Fruit fly (Drosophila melanogaster): ENCODE results near the gene CG8028.

The CG8028 gene

dm6 chrX:19323835-19324133 is 43.6 kb upstream of the CG8028 start (continued):
- TF ChIP-seq Jarid2 (GFP tag; optimal IDR thresholded peaks at IDR 0.05) (peak; percentile 64), so (GFP tag; IDR thresholded peaks at IDR 0.05) (peak; percentile 85), Fer2 (tag; optimal IDR thresholded peaks at IDR 0.05) (peak; percentile 36), ATbp (GFP tag; optimal IDR thresholded peaks at IDR 0.05) (peak; percentile 77), Deaf1 (tag; optimal IDR thresholded peaks at IDR 0.05) (peak; percentile 70), CG10979 (tag; optimal IDR thresholded peaks at IDR 0.05) (peak; percentile 78), CG7271 (tag; optimal IDR thresholded peaks at IDR 0.05) (no peak), Scr (GFP tag; IDR thresholded peaks at IDR 0.05; ENCODE audit: partially characterized antibody) (no peak), kni (GFP tag; optimal IDR thresholded peaks at IDR 0.05) (no peak), HLH54F (GFP tag; optimal IDR thresholded peaks at IDR 0.05) (peak; percentile 78), CG8359 (GFP tag; optimal IDR thresholded peaks at IDR 0.05; ENCODE audit: borderline replicate concordance) (peak; percentile 35), usp (GFP tag; optimal IDR thresholded peaks at IDR 0.05) (no peak), pan (optimal IDR thresholded peaks at IDR 0.05) (no peak), pan (GFP tag; optimal IDR thresholded peaks at IDR 0.05 in 1 of 2, IDR thresholded peaks at IDR 0.05 in 1 of 2) (peak in 1 of 2 experiments; percentile 80), CG6854 (GFP tag; optimal IDR thresholded peaks at IDR 0.05) (peak; percentile 63), Six4 (GFP tag; optimal IDR thresholded peaks at IDR 0.05) (peak; percentile 52), sob (GFP tag; IDR thresholded peaks at IDR 0.05) (peak; percentile 86), CG12942 (GFP tag; optimal IDR thresholded peaks at IDR 0.05) (peak; percentile 64), CG12391 (tag; optimal IDR thresholded peaks at IDR 0.05) (peak; percentile 87), CG7745 (tag; optimal IDR thresholded peaks at IDR 0.05) (no peak), CG7372 (GFP tag; IDR thresholded peaks at IDR 0.05) (peak; percentile 61; the same call in 1 of the 2 replicates), caup (GFP tag; optimal IDR thresholded peaks at IDR 0.05; ENCODE audit: severe bottlenecking) (peak; percentile 86), Dfd (GFP tag; optimal IDR thresholded peaks at IDR 0.05) (no peak), NFAT (GFP tag; IDR thresholded peaks at IDR 0.05) (peak; percentile 74; the same call in 1 of the 2 replicates), CG4424 (GFP tag; optimal IDR thresholded peaks at IDR 0.05) (peak; percentile 65), scrt (GFP tag; optimal IDR thresholded peaks at IDR 0.05) (peak; percentile 89), CG11085 (GFP tag; IDR thresholded peaks at IDR 0.05) (peak; percentile 79), YL-1 (GFP tag; optimal IDR thresholded peaks at IDR 0.05) (no peak), Xbp1 (GFP tag; optimal IDR thresholded peaks at IDR 0.05) (peak; percentile 77), Xrp1 (GFP tag; IDR thresholded peaks at IDR 0.05) (peak; percentile 85), CG6683 (GFP tag; optimal IDR thresholded peaks at IDR 0.05) (peak; percentile 73), en (GFP tag; optimal IDR thresholded peaks at IDR 0.05) (peak; percentile 23), jigr1 (GFP tag; IDR thresholded peaks at IDR 0.05) (0 out of 3 replicates have a peak, but pooled peaks have one; percentile 48), dmrt99B (tag; optimal IDR thresholded peaks at IDR 0.05) (peak; percentile 82), HLH3B (GFP tag; IDR thresholded peaks at IDR 0.05) (peak; percentile 66; the same call in 1 of the 2 replicates), GATAe (GFP tag; conservative IDR thresholded peaks at IDR 0.05) (peak; percentile 59; the same call in 1 of the 2 replicates), gsb (GFP tag; IDR thresholded peaks at IDR 0.05) (peak; percentile 71), CG31365 (tag; optimal IDR thresholded peaks at IDR 0.05) (peak; percentile 35), stc (GFP tag; IDR thresholded peaks at IDR 0.05) (peak; percentile 56; the same call in 1 of the 2 replicates), CG31441 (GFP tag; IDR thresholded peaks at IDR 0.05) (peak; percentile 72), Dp (GFP tag; optimal IDR thresholded peaks at IDR 0.05) (no peak), Hsf (GFP tag; optimal IDR thresholded peaks at IDR 0.05) (peak; percentile 72), CG9876 (GFP tag; optimal IDR thresholded peaks at IDR 0.05) (peak; percentile 1), zfh2 (GFP tag; optimal IDR thresholded peaks at IDR 0.05) (peak; percentile 88), ssp (GFP tag; IDR thresholded peaks at IDR 0.05) (peak; percentile 66), Stat92E (GFP tag; optimal IDR thresholded peaks at IDR 0.05) (no peak), HLHmδ (GFP tag; optimal IDR thresholded peaks at IDR 0.05) (no peak), jumu (GFP tag; optimal IDR thresholded peaks at IDR 0.05) (peak; percentile 55), CHES-1-like (GFP tag; optimal IDR thresholded peaks at IDR 0.05) (peak; percentile 70), ttk (GFP tag; IDR thresholded peaks at IDR 0.05) (peak; percentile 76), toy (GFP tag; IDR thresholded peaks at IDR 0.05) (peak; percentile 61; the same call in 1 of the 2 replicates)
